Fruit fly (Drosophila melanogaster): ENCODE data around the gene PH4alphaMP.

The PH4alphaMP gene

dm6 chr3R:30450224-30450623 lies 45.7 kb downstream of the PH4alphaMP start (continued):
- TF ChIP-seq CG2129 (GFP tag; IDR thresholded peaks at IDR 0.05; ENCODE audit: partially characterized antibody), result no peak
- TF ChIP-seq CG9727 (GFP tag; optimal IDR thresholded peaks at IDR 0.05), result peak; percentile 88
- TF ChIP-seq Six4 (GFP tag; optimal IDR thresholded peaks at IDR 0.05), result peak; percentile 82
- peak; percentile 85 for TF ChIP-seq CG1233 (GFP tag; optimal IDR thresholded peaks at IDR 0.05)
- TF ChIP-seq CG17802 (tag; optimal IDR thresholded peaks at IDR 0.05), result no peak
- no peak for TF ChIP-seq Nf-YC (tag; optimal IDR thresholded peaks at IDR 0.05)
- TF ChIP-seq HLHmδ (GFP tag; optimal IDR thresholded peaks at IDR 0.05), result peak; percentile 81
- TF ChIP-seq pnt (GFP tag; optimal IDR thresholded peaks at IDR 0.05), result peak; percentile 69
- peak; percentile 96 for TF ChIP-seq Awh (GFP tag; IDR thresholded peaks at IDR 0.05)
- TF ChIP-seq CG8944 (GFP tag; optimal IDR thresholded peaks at IDR 0.05), result peak; percentile 74
- TF ChIP-seq schlank (tag; optimal IDR thresholded peaks at IDR 0.05), result peak; percentile 62
- TF ChIP-seq sc (optimal IDR thresholded peaks at IDR 0.05), result no peak
- TF ChIP-seq sc (GFP tag; optimal IDR thresholded peaks at IDR 0.05), result peak; percentile 83
- TF ChIP-seq CG13894 (tag; optimal IDR thresholded peaks at IDR 0.05), result peak; percentile 38
- TF ChIP-seq Trl (optimal IDR thresholded peaks at IDR 0.05), result peak; percentile 85 to 95
- peak; percentile 82 for TF ChIP-seq Trl (GFP tag; optimal IDR thresholded peaks at IDR 0.05)
- TF ChIP-seq psq (GFP tag; optimal IDR thresholded peaks at IDR 0.05), result peak; percentile 51
- TF ChIP-seq croc (GFP tag; conservative IDR thresholded peaks at IDR 0.05), result no peak; the same call in 2 of the 3 replicates
- TF ChIP-seq Atf3 (GFP tag; optimal IDR thresholded peaks at IDR 0.05), result peak; percentile 68
- no peak for TF ChIP-seq jigr1 (GFP tag; IDR thresholded peaks at IDR 0.05)
- peak; percentile 36 for TF ChIP-seq CG7928 (GFP tag; optimal IDR thresholded peaks at IDR 0.05)
- no peak for TF ChIP-seq HLH4C (GFP tag; IDR thresholded peaks at IDR 0.05; ENCODE audit: partially characterized antibody)
- TF ChIP-seq TFAM (GFP tag; optimal IDR thresholded peaks at IDR 0.05), result peak; percentile 5
- TF ChIP-seq Med (GFP tag), result peak; percentile 98
- peak; percentile 92 for TF ChIP-seq gce (GFP tag; IDR thresholded peaks at IDR 0.05)
- no peak for TF ChIP-seq CG14050 (GFP tag; IDR thresholded peaks at IDR 0.05)
- TF ChIP-seq CG18262 (tag; optimal IDR thresholded peaks at IDR 0.05), result no peak
- TF ChIP-seq CG16779 (GFP tag; IDR thresholded peaks at IDR 0.05), result peak; percentile 89
- no peak for TF ChIP-seq usp (GFP tag; optimal IDR thresholded peaks at IDR 0.05)
- peak; percentile 59 for TF ChIP-seq jumu (GFP tag; optimal IDR thresholded peaks at IDR 0.05)
- TF ChIP-seq CG12236 (GFP tag; optimal IDR thresholded peaks at IDR 0.05), result peak; percentile 86
- peak; percentile 29; the same call in 1 of the 2 replicates for TF ChIP-seq Ptx1 (GFP tag; IDR thresholded peaks at IDR 0.05)
- peak; percentile 70 for TF ChIP-seq CG17385 (GFP tag; optimal IDR thresholded peaks at IDR 0.05)
- TF ChIP-seq grau (tag; optimal IDR thresholded peaks at IDR 0.05), result peak; percentile 11
- TF ChIP-seq z (GFP tag; IDR thresholded peaks at IDR 0.05), result peak; percentile 81
- peak; percentile 50 for TF ChIP-seq Sry-δ (GFP tag; optimal IDR thresholded peaks at IDR 0.05)
- no peak for TF ChIP-seq CG11560 (tag; IDR thresholded peaks at IDR 0.05)
- no peak for TF ChIP-seq CG8765 (GFP tag; IDR thresholded peaks at IDR 0.05)
- TF ChIP-seq zf30C (GFP tag; optimal IDR thresholded peaks at IDR 0.05), result no peak
- no peak; the same call in 1 of the 2 replicates for TF ChIP-seq ato (GFP tag; IDR thresholded peaks at IDR 0.05; ENCODE audit: partially characterized antibody)
- peak; percentile 31; the same call in 1 of the 2 replicates for TF ChIP-seq CG32772 (GFP tag; IDR thresholded peaks at IDR 0.05)
- TF ChIP-seq GATAe (GFP tag; conservative IDR thresholded peaks at IDR 0.05), result no peak
- TF ChIP-seq pum (GFP tag; optimal IDR thresholded peaks at IDR 0.05), result peak; percentile 38
- TF ChIP-seq zfh2 (GFP tag; optimal IDR thresholded peaks at IDR 0.05), result peak; percentile 49
- TF ChIP-seq Hey (tag; optimal IDR thresholded peaks at IDR 0.05), result peak; percentile 68
- no peak; the same call in 1 of the 2 replicates for TF ChIP-seq al (GFP tag; IDR thresholded peaks at IDR 0.05)
- TF ChIP-seq zen (tag; optimal IDR thresholded peaks at IDR 0.05), result no peak
- TF ChIP-seq Oaz (GFP tag; IDR thresholded peaks at IDR 0.05), result no peak
- TF ChIP-seq CG9876 (GFP tag; optimal IDR thresholded peaks at IDR 0.05), result peak; percentile 41
- peak; percentile 0 for TF ChIP-seq CG4424 (GFP tag; optimal IDR thresholded peaks at IDR 0.05)
- peak; percentile 72 for TF ChIP-seq CG14965 (GFP tag; optimal IDR thresholded peaks at IDR 0.05; ENCODE audit: borderline replicate concordance)
- TF ChIP-seq Gsc (GFP tag; IDR thresholded peaks at IDR 0.05), result no peak
- peak; percentile 59 for TF ChIP-seq tx (GFP tag; optimal IDR thresholded peaks at IDR 0.05)
